Fruit fly (Drosophila melanogaster) whole organism, embryonic: Measurements from ENCODE around the gene CG34348.

Experiments used
- ATbp ChIP-seq: fragments of 200-800 bp; sonication (Bioruptor generic); optimal IDR thresholded peaks from 2 replicates; lab custom pipeline; 2017; ENCODE audit warnings: missing biosample characterization, mild to moderate bottlenecking, missing genetic modification characterization, missing genetic modification reagents
- Asciz ChIP-seq: fragments of 200-800 bp; sonication (Bioruptor generic); optimal IDR thresholded peaks from 2 replicates; lab custom pipeline; 2017; ENCODE audit warnings: missing biosample characterization, mild to moderate bottlenecking, missing genetic modification characterization, missing genetic modification reagents
- Bdp1 ChIP-seq: fragments of 200-800 bp; sonication (Bioruptor generic); optimal IDR thresholded peaks from 3 replicates; lab custom pipeline; 2016; ENCODE audit warnings: missing biosample characterization, missing genetic modification characterization
- Blimp-1 ChIP-seq: fragments of 200-800 bp; sonication (Bioruptor generic); optimal IDR thresholded peaks from 3 replicates; lab custom pipeline; 2018; ENCODE audit warnings: missing biosample characterization, missing genetic modification characterization, mild to moderate bottlenecking, moderate library complexity, missing genetic modification reagents
- CG10321 ChIP-seq: fragments of 200-800 bp; sonication (Bioruptor generic); IDR thresholded peaks from 2 replicates; pipeline ENCODE4 v1.3.6; 2022; ENCODE audit warnings: missing biosample characterization, missing genetic modification characterization
- CG1529 ChIP-seq: fragments of 200-800 bp; sonication (Bioruptor generic); optimal IDR thresholded peaks from 3 replicates; lab custom pipeline; 2018; ENCODE audit warnings: missing biosample characterization, missing genetic modification characterization
- CG15479 ChIP-seq: fragments of 200-800 bp; sonication (Bioruptor generic); optimal IDR thresholded peaks from 3 replicates; lab custom pipeline; 2019; ENCODE audit warnings: missing biosample characterization, mild to moderate bottlenecking, missing genetic modification characterization, moderate library complexity
- CG17359 ChIP-seq: fragments of 200-800 bp; sonication (Bioruptor generic); optimal IDR thresholded peaks from 3 replicates; lab custom pipeline; 2018; ENCODE audit warnings: missing biosample characterization, mild to moderate bottlenecking, missing genetic modification characterization, moderate library complexity
- CG32532 ChIP-seq: fragments of 200-800 bp; sonication (Bioruptor generic); IDR thresholded peaks from 2 replicates; pipeline ENCODE4 v1.3.6; 2022; ENCODE audit warnings: missing biosample characterization, missing genetic modification characterization
- CG4404 ChIP-seq: fragments of 200-800 bp; sonication (Bioruptor generic); IDR thresholded peaks from 2 replicates; pipeline ENCODE4 v1.3.6; 2022; ENCODE audit warnings: missing biosample characterization, missing genetic modification characterization
- CG6254 ChIP-seq: fragments of 200-800 bp; sonication (Bioruptor generic); optimal IDR thresholded peaks from 3 replicates; lab custom pipeline; 2017; ENCODE audit warnings: mild to moderate bottlenecking, missing biosample characterization, missing genetic modification reagents, missing genetic modification characterization
- CG6683 ChIP-seq: fragments of 200-800 bp; sonication (Bioruptor generic); optimal IDR thresholded peaks from 2 replicates; lab custom pipeline; 2017; ENCODE audit warnings: missing biosample characterization, mild to moderate bottlenecking, missing genetic modification characterization, missing genetic modification reagents
- CG6791 ChIP-seq: fragments of 200-800 bp; sonication (Bioruptor generic); IDR thresholded peaks from 3 replicates; pipeline ENCODE4 v1.3.6; 2022; ENCODE audit warnings: missing biosample characterization, missing genetic modification characterization; ENCODE audit not compliant: partially characterized antibody
- CG7372 ChIP-seq: fragments of 200-800 bp; sonication (Bioruptor generic); IDR thresholded peaks from 2 replicates; pipeline ENCODE4 v1.3.6; 2022; ENCODE audit warnings: missing biosample characterization, missing genetic modification characterization
- CG8089 ChIP-seq: fragments of 200-800 bp; sonication (Bioruptor generic); optimal IDR thresholded peaks from 3 replicates; lab custom pipeline; 2016; ENCODE audit warnings: missing biosample characterization, missing genetic modification characterization
- CG8388 ChIP-seq: fragments of 200-800 bp; sonication (Bioruptor generic); optimal IDR thresholded peaks from 2 replicates; lab custom pipeline; 2019; ENCODE audit warnings: missing biosample characterization, mild to moderate bottlenecking, missing genetic modification characterization, moderate library complexity
- CG8765 ChIP-seq: fragments of 200-800 bp; sonication (Bioruptor generic); IDR thresholded peaks from 2 replicates; pipeline ENCODE4 v1.3.6; 2022; ENCODE audit warnings: missing biosample characterization, missing genetic modification characterization
- CG9727 ChIP-seq: fragments of 200-800 bp; sonication (Bioruptor generic); optimal IDR thresholded peaks from 3 replicates; lab custom pipeline; 2017; ENCODE audit warnings: missing biosample characterization, mild to moderate bottlenecking, missing genetic modification characterization
- D ChIP-seq, 2 experiments: fragments of 200-800 bp in 1 of 2; fragments of >200 bp in 1 of 2; sonication (Bioruptor generic) in 1 of 2; optimal IDR thresholded peaks; 2 replicates in 1 of 2; 3 replicates in 1 of 2; lab custom pipeline; 2017; ENCODE audit warnings: mild to moderate bottlenecking in 1 of 2, missing biosample characterization in 1 of 2, missing genetic modification characterization in 1 of 2, missing genetic modification reagents in 1 of 2
- ERR ChIP-seq: fragments of 200-800 bp; sonication (Bioruptor generic); optimal IDR thresholded peaks from 2 replicates; lab custom pipeline; 2016; ENCODE audit warnings: missing biosample characterization, missing genetic modification characterization
- Eip74EF ChIP-seq, 2 experiments: fragments of 200-800 bp in 1 of 2; fragments of >200 bp in 1 of 2; sonication (Bioruptor generic) in 1 of 2; optimal IDR thresholded peaks; 2 replicates each; lab custom pipeline; 2017 to 2019; ENCODE audit warnings: missing biosample characterization in 2 of 2, missing genetic modification characterization in 2 of 2, mild to moderate bottlenecking in 1 of 2, moderate library complexity in 1 of 2
- Ets97D ChIP-seq: fragments of 200-800 bp; sonication (Bioruptor generic); optimal IDR thresholded peaks from 3 replicates; lab custom pipeline; 2016; ENCODE audit warnings: missing biosample characterization, missing genetic modification characterization
- GATAe ChIP-seq: fragments of 200-800 bp; sonication (Bioruptor generic); conservative IDR thresholded peaks from 2 replicates; pipeline ENCODE4 v1.3.6; 2022; ENCODE audit warnings: missing biosample characterization, missing genetic modification characterization
- NfI ChIP-seq: fragments of 200-800 bp; sonication (Bioruptor generic); optimal IDR thresholded peaks from 3 replicates; lab custom pipeline; 2018; ENCODE audit warnings: missing biosample characterization, mild to moderate bottlenecking, missing genetic modification characterization, moderate library complexity
- Oaz ChIP-seq: fragments of 200-800 bp; sonication (Bioruptor generic); IDR thresholded peaks from 2 replicates; pipeline ENCODE4 v1.3.6; 2022; ENCODE audit warnings: missing biosample characterization, missing genetic modification characterization
- Ravus ChIP-seq: fragments of 200-800 bp; sonication (Bioruptor generic); IDR thresholded peaks from 2 replicates; pipeline ENCODE4 v1.3.6; 2022; ENCODE audit warnings: missing biosample characterization, missing genetic modification characterization
- Rx ChIP-seq: fragments of 200-800 bp; sonication (Bioruptor generic); IDR thresholded peaks from 2 replicates; pipeline ENCODE4 v1.3.6; 2022; ENCODE audit warnings: missing biosample characterization, missing genetic modification characterization
- Scr ChIP-seq: fragments of 200-800 bp; sonication (Bioruptor generic); IDR thresholded peaks from 2 replicates; pipeline ENCODE4 v1.3.6; 2022; ENCODE audit warnings: missing biosample characterization, missing genetic modification characterization; ENCODE audit not compliant: partially characterized antibody
- Sry-δ ChIP-seq: fragments of 200-800 bp; sonication (Bioruptor generic); optimal IDR thresholded peaks from 2 replicates; lab custom pipeline; 2016; ENCODE audit warnings: missing biosample characterization, missing genetic modification characterization
- ab ChIP-seq: fragments of 200-800 bp; sonication (Bioruptor generic); optimal IDR thresholded peaks from 2 replicates; lab custom pipeline; 2016; ENCODE audit warnings: missing biosample characterization, missing genetic modification characterization
- aop ChIP-seq: fragments of 200-800 bp; sonication (Bioruptor generic); IDR thresholded peaks from 2 replicates; pipeline ENCODE4 v1.3.6; 2022; ENCODE audit warnings: missing biosample characterization, missing genetic modification characterization
- chn ChIP-seq: fragments of 200-800 bp; sonication (Bioruptor generic); optimal IDR thresholded peaks from 2 replicates; lab custom pipeline; 2016; ENCODE audit warnings: missing biosample characterization, missing genetic modification characterization
- croc ChIP-seq: fragments of 200-800 bp; sonication (Bioruptor generic); conservative IDR thresholded peaks from 3 replicates; pipeline ENCODE4 v1.3.6; 2022; ENCODE audit warnings: missing biosample characterization, missing genetic modification characterization
- dm ChIP-seq: fragments of 200-800 bp; sonication (Bioruptor generic); optimal IDR thresholded peaks from 3 replicates; lab custom pipeline; 2016; ENCODE audit warnings: missing biosample characterization, missing genetic modification characterization
- dmrt11E ChIP-seq: fragments of 200-800 bp; sonication (Bioruptor generic); optimal IDR thresholded peaks from 3 replicates; lab custom pipeline; 2018; ENCODE audit warnings: missing biosample characterization, mild to moderate bottlenecking, missing genetic modification characterization, moderate library complexity
- esg ChIP-seq: fragments of 200-800 bp; sonication (Bioruptor generic); conservative IDR thresholded peaks from 2 replicates; pipeline ENCODE4 v1.3.6; 2022; ENCODE audit warnings: missing biosample characterization, missing genetic modification characterization
- fd102C ChIP-seq: fragments of 200-800 bp; sonication (Bioruptor generic); optimal IDR thresholded peaks from 2 replicates; lab custom pipeline; 2018; ENCODE audit warnings: missing biosample characterization, mild to moderate bottlenecking, missing genetic modification characterization, moderate library complexity
- fd3F ChIP-seq: fragments of 200-800 bp; sonication (Bioruptor generic); optimal IDR thresholded peaks from 2 replicates; lab custom pipeline; 2018; ENCODE audit warnings: missing biosample characterization, mild to moderate bottlenecking, missing genetic modification characterization, moderate library complexity
- kni ChIP-seq: fragments of 200-800 bp; sonication (Bioruptor generic); optimal IDR thresholded peaks from 3 replicates; lab custom pipeline; 2017; ENCODE audit warnings: mild to moderate bottlenecking, missing biosample characterization, missing genetic modification reagents, missing genetic modification characterization
- nerfin-1 ChIP-seq: fragments of 200-800 bp; sonication (Bioruptor generic); optimal IDR thresholded peaks from 3 replicates; lab custom pipeline; 2019; ENCODE audit warnings: missing biosample characterization, mild to moderate bottlenecking, missing genetic modification characterization, moderate library complexity
- nerfin-2 ChIP-seq: fragments of 200-800 bp; sonication (Bioruptor generic); IDR thresholded peaks from 2 replicates; pipeline ENCODE4 v1.3.6; 2022; ENCODE audit warnings: missing biosample characterization, missing genetic modification characterization; ENCODE audit not compliant: partially characterized antibody
- pb ChIP-seq: fragments of 200-800 bp; sonication (Bioruptor generic); optimal IDR thresholded peaks from 3 replicates; lab custom pipeline; 2016; ENCODE audit warnings: missing biosample characterization, missing genetic modification characterization
- sens ChIP-seq: fragments of 200-800 bp; sonication (Bioruptor generic); peaks from one replicate; lab custom pipeline; 2016; ENCODE audit warnings: missing biosample characterization, missing genetic modification characterization
- seq ChIP-seq: fragments of 200-800 bp; sonication (Bioruptor generic); IDR thresholded peaks from 2 replicates; pipeline ENCODE4 v1.3.6; 2022; ENCODE audit warnings: missing biosample characterization, missing genetic modification characterization
- sob ChIP-seq: fragments of 200-800 bp; sonication (Bioruptor generic); IDR thresholded peaks from 2 replicates; pipeline ENCODE4 v1.3.6; 2022; ENCODE audit warnings: missing biosample characterization, missing genetic modification characterization
- trem ChIP-seq: fragments of 200-800 bp; optimal IDR thresholded peaks from 3 replicates; lab custom pipeline; 2019; ENCODE audit warnings: missing biosample characterization, mild to moderate bottlenecking, missing genetic modification characterization, moderate library complexity
- trh ChIP-seq: fragments of 200-800 bp; sonication (Bioruptor generic); optimal IDR thresholded peaks from 2 replicates; lab custom pipeline; 2016; ENCODE audit warnings: missing biosample characterization, missing genetic modification characterization

Gene CG34348

DNA sequence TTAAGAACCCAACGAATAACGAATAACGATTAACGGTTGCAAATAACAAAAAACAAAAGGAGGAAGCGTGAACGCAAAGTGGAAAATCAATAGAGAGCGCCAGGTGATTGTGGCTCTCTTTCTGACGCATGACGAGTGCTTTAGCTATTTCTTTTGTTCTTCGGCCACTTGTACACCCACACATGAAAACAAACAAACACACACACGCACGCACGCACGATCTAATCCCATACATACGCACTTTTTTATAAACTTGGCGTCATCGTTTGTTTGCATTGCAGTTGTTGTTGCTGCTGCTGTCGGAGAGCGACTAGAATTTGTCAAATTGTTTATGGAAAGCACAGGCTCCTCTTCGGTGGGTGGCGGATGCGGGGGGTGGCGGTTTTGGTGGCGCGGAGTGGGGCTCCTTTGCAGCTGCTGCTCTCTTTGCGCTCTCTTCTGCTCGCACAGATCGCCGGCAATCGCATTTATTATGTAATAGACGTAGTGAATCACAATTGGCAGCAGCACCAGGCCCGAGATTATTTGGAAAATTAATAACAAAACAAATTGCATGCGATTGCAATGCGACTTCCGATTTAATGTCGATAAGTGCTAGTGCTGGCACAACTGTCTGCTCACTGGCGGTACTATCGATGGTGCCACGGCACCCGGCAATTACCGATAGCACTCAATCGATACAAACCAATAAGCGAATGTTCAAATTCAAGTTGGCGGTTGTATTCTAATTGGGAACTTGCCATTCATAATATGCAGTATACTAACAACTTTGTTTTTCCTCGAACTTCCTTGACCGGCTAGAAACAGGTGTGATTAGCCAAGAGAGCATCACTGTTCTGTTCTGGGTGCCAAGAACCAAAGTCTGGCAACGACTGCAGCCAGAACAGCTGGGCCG is 453 bp upstream of the CG34348 start (continued):
- TF ChIP-seq sens (GFP tag; lab: Kevin White, UChicago) (peak; percentile 88), CG8089 (GFP tag; lab: Kevin White, UChicago) (peak; percentile 19), Asciz (GFP tag; lab: Kevin White, UChicago) (no peak), pb (GFP tag; lab: Kevin White, UChicago) (peak; percentile 33), CG6683 (no peak), Rx (GFP tag; lab: Robert Waterston, UW) (0 out of 2 replicates have a peak, but pooled peaks have one; percentile 2), dm (GFP tag; lab: Kevin White, UChicago) (no peak), seq (GFP tag; lab: Robert Waterston, UW) (no peak), ERR (GFP tag; lab: Kevin White, UChicago) (peak; percentile 68), CG7372 (GFP tag; lab: Robert Waterston, UW) (0 out of 2 replicates have a peak, but pooled peaks have one; percentile 39), GATAe (GFP tag; lab: Robert Waterston, UW) (no peak), NfI (GFP tag; lab: Kevin White, UChicago) (peak; percentile 43), Bdp1 (GFP tag; lab: Kevin White, UChicago) (no peak), trem (tag; lab: Kevin White, UChicago) (peak; percentile 75), Ravus (GFP tag; lab: Robert Waterston, UW) (no peak), CG1529 (GFP tag; lab: Kevin White, UChicago) (no peak), chn (GFP tag; lab: Kevin White, UChicago) (peak; percentile 71), Sry-δ (peak; percentile 97), D (optimal IDR thresholded peaks at IDR 0.05; lab: Kevin White, UChicago) (peak; percentile 38), D (GFP tag; optimal IDR thresholded peaks at IDR 0.05; lab: Kevin White, UChicago) (peak; percentile 26), CG17359 (tag; lab: Kevin White, UChicago) (no peak), Ets97D (GFP tag; lab: Kevin White, UChicago) (peak; percentile 74), Eip74EF (GFP tag; optimal IDR thresholded peaks at IDR 0.05; lab: Kevin White, UChicago) (no peak), CG15479 (no peak), fd3F (peak; percentile 16), fd102C (GFP tag; lab: Kevin White, UChicago) (no peak), nerfin-2 (GFP tag; lab: Robert Waterston, UW) (peak; percentile 73), trh (no peak), sob (GFP tag; lab: Robert Waterston, UW) (0 out of 2 replicates have a peak, but pooled peaks have one; percentile 16), CG6254 (GFP tag; lab: Kevin White, UChicago) (no peak), Blimp-1 (peak; percentile 17), dmrt11E (tag; lab: Kevin White, UChicago) (no peak), ab (GFP tag; lab: Kevin White, UChicago) (no peak), esg (peak; percentile 27; the same call in 1 of the 2 replicates), nerfin-1 (tag; lab: Kevin White, UChicago) (no peak), Oaz (no peak), CG8388 (no peak), aop (GFP tag; lab: Robert Waterston, UW) (no peak; the same call in none of the 2 replicates), CG32532 (GFP tag; lab: Robert Waterston, UW) (peak; percentile 53), kni (GFP tag; lab: Kevin White, UChicago) (no peak), Scr (GFP tag; lab: Robert Waterston, UW) (peak; percentile 91), CG10321 (GFP tag; lab: Robert Waterston, UW) (no peak), CG9727 (GFP tag; lab: Kevin White, UChicago) (no peak), croc (GFP tag; lab: Robert Waterston, UW) (no peak), CG6791 (GFP tag; lab: Robert Waterston, UW) (peak; percentile 86), CG4404 (GFP tag; lab: Robert Waterston, UW) (peak; percentile 31; the same call in 1 of the 2 replicates), CG8765 (GFP tag; lab: Robert Waterston, UW) (no peak), ATbp (GFP tag; lab: Kevin White, UChicago) (no peak)
